Worm (Caenorhabditis elegans) whole organism, young adult: ENCODE measurements around the gene cyp-25A6.

Experiments
- B0035.1 ChIP-seq: sonication (generic microtip); optimal IDR thresholded peaks from 2 replicates; lab custom pipeline; 2016; ENCODE audit warnings: missing genetic modification characterization, mild to moderate bottlenecking, missing compliant biosample characterization, missing genotype, missing genetic modification reagents
- B0261.1 ChIP-seq: sonication (generic microtip); optimal IDR thresholded peaks from 2 replicates; lab custom pipeline; 2016; ENCODE audit warnings: mild to moderate bottlenecking, missing genetic modification characterization, moderate library complexity, missing compliant biosample characterization
- D2030.7 ChIP-seq: fragments of 200-800 bp; sonication (Bioruptor generic); IDR thresholded peaks from 2 replicates; pipeline ENCODE4 v1.3.6; 2022; ENCODE audit warnings: missing genetic modification reagents, missing genetic modification characterization, missing compliant biosample characterization
- F37B4.10 ChIP-seq: fragments of 200-800 bp; sonication (Bioruptor generic); IDR thresholded peaks from 2 replicates; pipeline ENCODE4 v1.3.6; 2022; ENCODE audit warnings: missing genetic modification characterization, missing compliant biosample characterization
- F39B2.1 ChIP-seq: fragments of 200-800 bp; sonication (Bioruptor generic); IDR thresholded peaks from 2 replicates; pipeline ENCODE4 v1.3.6; 2022; ENCODE audit warnings: missing genetic modification reagents, missing genetic modification characterization, missing compliant biosample characterization
- F52B5.7 ChIP-seq: sonication (generic microtip); optimal IDR thresholded peaks from 2 replicates; lab custom pipeline; 2016; ENCODE audit warnings: mild to moderate bottlenecking, missing genetic modification characterization, missing compliant biosample characterization
- F57C9.4 ChIP-seq: sonication (generic microtip); optimal IDR thresholded peaks from 2 replicates; lab custom pipeline; 2017; ENCODE audit warnings: mild to moderate bottlenecking, missing genetic modification characterization, missing compliant biosample characterization
- K11D2.4 ChIP-seq: fragments of 200-800 bp; sonication (Bioruptor generic); IDR thresholded peaks from 2 replicates; pipeline ENCODE4 v1.3.6; 2022; ENCODE audit warnings: missing genetic modification reagents, missing genetic modification characterization, missing compliant biosample characterization
- T07F8.4 ChIP-seq: sonication (generic microtip); optimal IDR thresholded peaks from 2 replicates; lab custom pipeline; 2016; ENCODE audit warnings: mild to moderate bottlenecking, missing genetic modification characterization, moderate library complexity, missing compliant biosample characterization
- Y53F4B.3 ChIP-seq: fragments of 200-800 bp; sonication (Bioruptor generic); IDR thresholded peaks from 2 replicates; pipeline ENCODE4 v1.3.6; 2022; ENCODE audit warnings: missing genetic modification reagents, missing genetic modification characterization, missing compliant biosample characterization
- Y79H2A.3 ChIP-seq: fragments of 200-800 bp; sonication (Bioruptor generic); conservative IDR thresholded peaks from 2 replicates; pipeline ENCODE4 v1.3.6; 2022; ENCODE audit warnings: missing genetic modification reagents, missing genetic modification characterization, missing compliant biosample characterization
- aptf-2 ChIP-seq: fragments of 200-800 bp; sonication (Bioruptor generic); conservative IDR thresholded peaks from 2 replicates; pipeline ENCODE4 v1.3.6; 2022; ENCODE audit warnings: missing genetic modification reagents, missing genetic modification characterization, missing compliant biosample characterization
- atf-7 ChIP-seq: sonication (generic microtip); optimal IDR thresholded peaks from 2 replicates; lab custom pipeline; 2017; ENCODE audit warnings: mild to moderate bottlenecking, missing genetic modification characterization, missing compliant biosample characterization
- attf-6 ChIP-seq: fragments of 200-800 bp; sonication (Bioruptor generic); IDR thresholded peaks from 2 replicates; pipeline ENCODE4 v1.3.6; 2022; ENCODE audit warnings: missing genetic modification reagents, missing genetic modification characterization, missing compliant biosample characterization
- cebp-1 ChIP-seq, 2 experiments: fragments of 200-800 bp in 1 of 2; sonication (Bioruptor generic) in 1 of 2; sonication (generic microtip) in 1 of 2; IDR thresholded peaks in 1 of 2; optimal IDR thresholded peaks in 1 of 2; 2 replicates each; pipeline versions ENCODE4 v1.3.6 to Lab custom; 2017 to 2022; ENCODE audit warnings: missing compliant biosample characterization in 2 of 2, missing genetic modification characterization in 2 of 2, mild to moderate bottlenecking in 1 of 2, missing genetic modification reagents in 1 of 2, moderate library complexity in 1 of 2
- ceh-100 ChIP-seq: fragments of 200-800 bp; sonication (Bioruptor generic); IDR thresholded peaks from 2 replicates; pipeline ENCODE4 v1.3.6; 2022; ENCODE audit warnings: missing genetic modification reagents, missing genetic modification characterization, missing compliant biosample characterization
- dox-1 ChIP-seq: fragments of 200-800 bp; sonication (Bioruptor generic); IDR thresholded peaks from 2 replicates; pipeline ENCODE4 v1.3.6; 2022; ENCODE audit warnings: missing genetic modification reagents, missing genetic modification characterization, missing compliant biosample characterization
- dpl-1 ChIP-seq: fragments of 150-350 bp; optimal IDR thresholded peaks from 2 replicates; lab custom pipeline; 2014; ENCODE audit warnings: missing biosample characterization, missing genetic modification reagents, missing genetic modification characterization
- hlh-12 ChIP-seq: sonication (generic microtip); optimal IDR thresholded peaks from 2 replicates; lab custom pipeline; 2016; ENCODE audit warnings: missing genetic modification characterization, missing compliant biosample characterization
- hmg-1.2 ChIP-seq: fragments of 200-800 bp; sonication (Bioruptor generic); IDR thresholded peaks from 2 replicates; pipeline ENCODE4 v1.3.6; 2022; ENCODE audit warnings: missing genetic modification reagents, missing genetic modification characterization, missing compliant biosample characterization
- lag-1 ChIP-seq: fragments of 200-800 bp; sonication (Bioruptor generic); IDR thresholded peaks from 2 replicates; pipeline ENCODE4 v1.3.6; 2022; ENCODE audit warnings: missing genetic modification reagents, missing genetic modification characterization, missing compliant biosample characterization
- let-607 ChIP-seq, 2 experiments: fragments of 200-800 bp in 1 of 2; sonication (Bioruptor generic) in 1 of 2; sonication (generic microtip) in 1 of 2; optimal IDR thresholded peaks; 2 replicates each; lab custom pipeline; 2016 to 2018; ENCODE audit warnings: mild to moderate bottlenecking in 2 of 2, missing compliant biosample characterization in 2 of 2, missing genetic modification characterization in 2 of 2, moderate library complexity in 2 of 2, missing genotype in 1 of 2
- lin-40 ChIP-seq: sonication (generic microtip); optimal IDR thresholded peaks from 2 replicates; lab custom pipeline; 2016; ENCODE audit warnings: missing genetic modification characterization, mild to moderate bottlenecking, missing compliant biosample characterization, missing genotype, missing genetic modification reagents
- lin-54 ChIP-seq: fragments of 200-800 bp; sonication (Bioruptor generic); optimal IDR thresholded peaks from 2 replicates; lab custom pipeline; 2018; ENCODE audit warnings: mild to moderate bottlenecking, missing genetic modification characterization, missing compliant biosample characterization
- lir-1 ChIP-seq: fragments of 200-800 bp; sonication (Bioruptor generic); conservative IDR thresholded peaks from 2 replicates; pipeline ENCODE4 v1.3.6; 2022; ENCODE audit warnings: missing genetic modification reagents, missing genetic modification characterization, missing compliant biosample characterization
- lsy-27 ChIP-seq: sonication (generic microtip); optimal IDR thresholded peaks from 2 replicates; lab custom pipeline; 2017; ENCODE audit warnings: missing genetic modification characterization, mild to moderate bottlenecking, missing compliant biosample characterization, antibody characterized with exemption, missing genotype, borderline replicate concordance; ENCODE audit not compliant: insufficient read depth
- madf-6 ChIP-seq: fragments of 200-800 bp; sonication (Bioruptor generic); IDR thresholded peaks from 2 replicates; pipeline ENCODE4 v1.3.6; 2022; ENCODE audit warnings: missing genetic modification reagents, missing genetic modification characterization, missing compliant biosample characterization
- madf-8 ChIP-seq: fragments of 200-800 bp; sonication (Bioruptor generic); conservative IDR thresholded peaks from 2 replicates; pipeline ENCODE4 v1.3.6; 2022; ENCODE audit warnings: missing genetic modification reagents, missing genetic modification characterization, missing compliant biosample characterization
- nfya-2 ChIP-seq: fragments of 200-800 bp; sonication (Bioruptor generic); IDR thresholded peaks from 2 replicates; pipeline ENCODE4 v1.3.6; 2022; ENCODE audit warnings: missing genetic modification reagents, missing genetic modification characterization, missing compliant biosample characterization
- nhr-120 ChIP-seq: fragments of 200-800 bp; sonication (Bioruptor generic); IDR thresholded peaks from 2 replicates; pipeline ENCODE4 v1.3.6; 2022; ENCODE audit warnings: missing genetic modification characterization, missing compliant biosample characterization
- nhr-179 ChIP-seq: sonication (generic microtip); optimal IDR thresholded peaks from 2 replicates; lab custom pipeline; 2016; ENCODE audit warnings: mild to moderate bottlenecking, missing genetic modification characterization, missing compliant biosample characterization
- nhr-80 ChIP-seq: sonication (generic microtip); optimal IDR thresholded peaks from 2 replicates; lab custom pipeline; 2016; ENCODE audit warnings: missing genetic modification characterization, missing compliant biosample characterization
- nhr-90 ChIP-seq: sonication (generic microtip); optimal IDR thresholded peaks from 2 replicates; lab custom pipeline; 2016; ENCODE audit warnings: missing genotype, mild to moderate bottlenecking, missing genetic modification characterization, missing compliant biosample characterization
- pha-4 ChIP-seq: fragments of 150-350 bp; sonication (generic microtip); optimal IDR thresholded peaks from 2 replicates; lab custom pipeline; 2014; ENCODE audit warnings: missing biosample characterization, missing genetic modification reagents, missing genetic modification characterization
- sea-2 ChIP-seq: fragments of 200-800 bp; sonication (Bioruptor generic); IDR thresholded peaks from 2 replicates; pipeline ENCODE4 v1.3.6; 2022; ENCODE audit warnings: missing genetic modification characterization, missing compliant biosample characterization
- snpc-4 ChIP-seq, 5 experiments: fragments of 150-350 bp in 1 of 5; sonication (generic microtip) in 4 of 5; optimal IDR thresholded peaks; 2 replicates each; lab custom pipeline; 2014 to 2018; ENCODE audit warnings: missing genetic modification characterization in 5 of 5, missing biosample characterization in 3 of 5, antibody characterized with exemption in 2 of 5, mild to moderate bottlenecking in 2 of 5, missing compliant biosample characterization in 2 of 5, missing genotype in 2 of 5, moderate library complexity in 2 of 5, missing genetic modification reagents in 1 of 5
- sptf-2 ChIP-seq: fragments of 200-800 bp; sonication (Bioruptor generic); optimal IDR thresholded peaks from 2 replicates; lab custom pipeline; 2018; ENCODE audit warnings: mild to moderate bottlenecking, missing genetic modification characterization, missing compliant biosample characterization
- tbp1 ChIP-seq: fragments of 200-800 bp; sonication (Bioruptor generic); optimal IDR thresholded peaks from 2 replicates; lab custom pipeline; 2018; ENCODE audit warnings: mild to moderate bottlenecking, missing genetic modification characterization, missing compliant biosample characterization
- xnd-1 ChIP-seq: sonication (generic microtip); optimal IDR thresholded peaks from 2 replicates; lab custom pipeline; 2016; ENCODE audit warnings: missing genotype, missing genetic modification reagents, missing genetic modification characterization, missing compliant biosample characterization
- zfh-2 ChIP-seq: fragments of 200-800 bp; sonication (Bioruptor generic); conservative IDR thresholded peaks from 2 replicates; pipeline ENCODE4 v1.3.6; 2022; ENCODE audit warnings: missing genetic modification reagents, missing genetic modification characterization, missing compliant biosample characterization

Gene cyp-25A6

DNA sequence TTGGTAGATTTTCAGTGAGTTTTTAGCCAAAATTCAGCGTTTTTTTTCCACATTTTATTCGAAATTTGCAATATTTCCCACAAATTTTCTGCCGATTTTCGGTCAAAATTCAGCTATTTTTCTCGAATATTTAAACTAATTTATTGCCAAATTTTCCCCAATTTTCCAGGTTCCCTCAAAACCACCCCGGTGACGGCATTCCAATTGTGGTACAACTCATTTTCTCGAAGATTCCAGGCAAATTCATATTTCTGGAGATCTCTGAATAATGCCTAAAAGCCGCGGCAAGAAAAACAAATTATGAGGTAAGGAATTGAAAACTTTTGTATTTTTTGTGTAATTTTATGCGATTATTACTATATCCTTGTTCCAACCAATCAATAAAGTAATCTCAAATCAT is 9.8 kb downstream of the cyp-25A6 start, which contains the start of gene osgn-1:
osgn-1 (plus strand) TSS at position 301 of the 400 bp plus-strand sequence.
- no peak for TF ChIP-seq cebp-1 (GFP tag; IDR thresholded peaks at IDR 0.05; lab: Robert Waterston, UW)
- no peak for TF ChIP-seq cebp-1 (tag; optimal IDR thresholded peaks at IDR 0.05; lab: Kevin White, UChicago)
- no peak for TF ChIP-seq ceh-100 (GFP tag; lab: Robert Waterston, UW)
- no peak for TF ChIP-seq K11D2.4 (GFP tag; lab: Robert Waterston, UW)
- TF ChIP-seq D2030.7 (GFP tag; lab: Robert Waterston, UW) = no peak
- no peak for TF ChIP-seq F57C9.4 (tag; lab: Kevin White, UChicago)
- TF ChIP-seq aptf-2 (GFP tag; lab: Robert Waterston, UW) = no peak
- TF ChIP-seq attf-6 (GFP tag; lab: Robert Waterston, UW) = no peak
- TF ChIP-seq sptf-2 = no peak
- no peak for TF ChIP-seq tbp1 (GFP tag; lab: Kevin White, UChicago)
- TF ChIP-seq F39B2.1 (GFP tag; lab: Robert Waterston, UW) = no peak
- no peak for TF ChIP-seq B0035.1
- no peak for TF ChIP-seq nhr-120
- TF ChIP-seq F52B5.7 (tag; lab: Kevin White, UChicago) = no peak
- TF ChIP-seq lin-54 (GFP tag; lab: Kevin White, UChicago) = no peak

- TF ChIP-seq lin-40 (no peak), pha-4 (tag; lab: Kevin White, UChicago) (peak; percentile 45), lir-1 (no peak)
Observed at ce11 chrIV:4209084-4209483, 11.8 kb downstream of the cyp-25A6 start.

DNA sequence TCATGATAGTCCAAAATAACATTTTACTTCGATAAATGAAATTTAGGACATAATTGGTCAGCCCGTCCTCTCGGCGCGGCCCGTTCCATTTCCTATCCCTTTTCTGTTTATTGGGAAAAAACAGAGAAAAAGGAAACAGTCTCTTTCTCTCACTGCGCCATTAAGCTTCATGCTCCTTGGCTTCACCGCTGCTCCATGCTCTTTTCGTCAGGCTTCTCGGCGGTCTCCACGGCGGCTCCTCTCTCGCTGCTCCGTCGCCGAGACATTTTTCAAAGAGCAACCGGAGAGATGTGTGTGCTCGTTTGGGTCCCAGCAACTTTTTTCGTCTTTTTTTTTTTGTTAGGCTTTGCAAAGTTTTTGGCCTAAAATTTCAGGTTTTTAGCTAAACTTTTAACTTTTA is 13.6 kb downstream of the cyp-25A6 start:
- TF ChIP-seq aptf-2 (GFP tag; lab: Robert Waterston, UW) (no peak), zfh-2 (peak; percentile 90)

- TF ChIP-seq atf-7 (tag; lab: Kevin White, UChicago) (peak; percentile 95), nhr-80 (tag; lab: Kevin White, UChicago) (peak; percentile 54), T07F8.4 (tag; lab: Kevin White, UChicago) (no peak)
Observed at ce11 chrIV:4212733-4213132, 15.5 kb downstream of the cyp-25A6 start.

ce11 chrIV:4215349-4215748 is 18.1 kb downstream of the cyp-25A6 start:
- TF ChIP-seq nhr-179 (tag; lab: Kevin White, UChicago) (no peak), nfya-2 (GFP tag; lab: Robert Waterston, UW) (0 out of 2 replicates have a peak, but pooled peaks have one; percentile 5), hmg-1.2 (GFP tag; lab: Robert Waterston, UW) (peak; percentile 53; the same call in 1 of the 2 replicates), madf-8 (GFP tag; lab: Robert Waterston, UW) (no peak), snpc-4 (GFP tag; optimal IDR thresholded peaks at IDR 0.05; lab: Kevin White, UChicago) (no peak), snpc-4 (tag; optimal IDR thresholded peaks at IDR 0.05; lab: Kevin White, UChicago) (no peak), dox-1 (0 out of 2 replicates have a peak, but pooled peaks have one; percentile 35), D2030.7 (GFP tag; lab: Robert Waterston, UW) (no peak), pha-4 (tag; lab: Kevin White, UChicago) (no peak), sptf-2 (no peak), K11D2.4 (GFP tag; lab: Robert Waterston, UW) (peak; percentile 35; the same call in 1 of the 2 replicates), lsy-27 (no peak), Y79H2A.3 (GFP tag; lab: Robert Waterston, UW) (no peak), nhr-80 (tag; lab: Kevin White, UChicago) (peak; percentile 65), madf-6 (GFP tag; lab: Robert Waterston, UW) (no peak), dpl-1 (no peak), xnd-1 (no peak), nhr-90 (no peak), B0261.1 (no peak), Y53F4B.3 (GFP tag; lab: Robert Waterston, UW) (no peak), sea-2 (no peak), F37B4.10 (GFP tag; lab: Robert Waterston, UW) (no peak), hlh-12 (tag; lab: Kevin White, UChicago) (no peak), lag-1 (GFP tag; lab: Robert Waterston, UW) (no peak), let-607 (tag; optimal IDR thresholded peaks at IDR 0.05; lab: Kevin White, UChicago) (no peak)
